Worm (Caenorhabditis elegans): Measurements from ENCODE around the gene pqn-35.
A peak's percentile ranks its signal among the peaks of the same experiment; 100 is the strongest.

DNA sequence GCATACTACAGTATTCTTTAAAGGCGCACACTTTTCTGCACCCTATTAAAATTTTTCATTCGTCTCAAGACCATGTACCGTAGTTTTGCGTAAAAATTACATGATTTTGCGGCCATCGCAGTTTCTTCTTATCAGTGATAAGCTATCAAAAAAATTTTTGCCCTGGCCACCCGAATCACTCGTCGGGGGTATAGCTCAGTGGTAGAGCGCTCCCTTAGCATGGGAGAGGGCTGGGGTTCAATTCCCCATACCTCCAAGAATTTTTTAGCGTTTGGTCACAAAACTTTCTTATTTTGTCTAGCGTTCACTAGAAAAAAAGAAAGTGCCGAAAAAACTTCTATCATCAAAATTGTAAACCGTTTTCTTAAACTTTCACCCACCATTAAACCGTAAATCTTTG, 47.6 kb upstream of the pqn-35 start:
- TF ChIP-seq him-1 (tag; optimal IDR thresholded peaks at IDR 0.05) (no peak), madf-6 (GFP tag; IDR thresholded peaks at IDR 0.05) (peak; percentile 42; the same call in 1 of the 2 replicates), sdz-38 (tag; optimal IDR thresholded peaks at IDR 0.05) (no peak), D2030.7 (GFP tag; IDR thresholded peaks at IDR 0.05) (peak; percentile 17; the same call in 1 of the 2 replicates), pha-4 (tag; optimal IDR thresholded peaks at IDR 0.05) (no peak), dox-1 (GFP tag; IDR thresholded peaks at IDR 0.05) (peak; percentile 25; the same call in 1 of the 2 replicates), F52B5.7 (tag; optimal IDR thresholded peaks at IDR 0.05) (no peak), gei-17 (GFP tag; optimal IDR thresholded peaks at IDR 0.05) (no peak), nfyb-1 (GFP tag; IDR thresholded peaks at IDR 0.05) (peak; percentile 59; the same call in 1 of the 2 replicates), K12H6.12 (tag; optimal IDR thresholded peaks at IDR 0.05) (no peak), ccch-3 (GFP tag; optimal IDR thresholded peaks at IDR 0.05) (no peak), efl-1 (GFP tag; optimal IDR thresholded peaks at IDR 0.05) (no peak), ceh-79 (tag; optimal IDR thresholded peaks at IDR 0.05) (no peak)

Data from whole organism, young adult.